Fruit fly (Drosophila melanogaster) whole organism: ENCODE data around the gene Peritrophin-15b.

Experiments
- CG8478 ChIP-seq: fragments of >200 bp; optimal IDR thresholded peaks from 2 replicates; lab custom pipeline; 2018; ENCODE audit warnings: inconsistent platforms
- Dll ChIP-seq: fragments of >200 bp; optimal IDR thresholded peaks from 2 replicates; lab custom pipeline; 2017
- EcR ChIP-seq, 2 experiments: fragments of >200 bp; optimal IDR thresholded peaks; 2 replicates each; lab custom pipeline; 2017; ENCODE audit warnings: missing biosample characterization in 2 of 2, missing genetic modification characterization in 2 of 2, missing genetic modification reagents in 2 of 2
- pan ChIP-seq: fragments of >200 bp; optimal IDR thresholded peaks from 2 replicates; lab custom pipeline; 2017
- psq ChIP-seq: fragments of >200 bp; optimal IDR thresholded peaks from 2 replicates; lab custom pipeline; 2017
- usp ChIP-seq: fragments of >200 bp; optimal IDR thresholded peaks from 2 replicates; lab custom pipeline; 2017; ENCODE audit warnings: missing biosample characterization, missing genetic modification characterization, mixed read lengths

Gene Peritrophin-15b

dm6 chr2L:8384985-8385519, 9.7 kb downstream of the Peritrophin-15b start:
- no peak for TF ChIP-seq psq (lab: Kevin White, UChicago)

dm6 chr2L:8384108-8384601, 10.6 kb downstream of the Peritrophin-15b start, which contains the start of the genes Dad1 and CG13384:
TSS of gene Dad1 (minus strand) at chr2L:8384137.
TSS of gene CG13384 (plus strand) at chr2L:8384455.
- TF ChIP-seq psq (lab: Kevin White, UChicago) (no peak), pan (lab: Kevin White, UChicago) (no peak), CG8478 (lab: Kevin White, UChicago) (no peak)

dm6 chr2L:8382646-8383045, 12.1 kb downstream of the Peritrophin-15b start, which contains the start of the genes CG13392 and Rcd4:
TSS of gene CG13392 (minus strand) at chr2L:8382807.
TSS of gene Rcd4 (plus strand) at chr2L:8382861.
- TF ChIP-seq Dll, result no peak
- no peak for TF ChIP-seq CG8478 (lab: Kevin White, UChicago)
- no peak for TF ChIP-seq usp (GFP tag; lab: Kevin White, UChicago)
- TF ChIP-seq psq (lab: Kevin White, UChicago), result no peak
- TF ChIP-seq pan (lab: Kevin White, UChicago), result no peak
- TF ChIP-seq EcR (GFP tag; optimal IDR thresholded peaks at IDR 0.05; lab: Kevin White, UChicago), result no peak

dm6 chr2L:8381508-8382036, 13.2 kb downstream of the Peritrophin-15b start, which contains the start of gene AlaRS:
TSS of gene AlaRS (minus strand) at chr2L:8381764.
- TF ChIP-seq CG8478 (lab: Kevin White, UChicago) (no peak), pan (lab: Kevin White, UChicago) (no peak), usp (GFP tag; lab: Kevin White, UChicago) (no peak), psq (lab: Kevin White, UChicago) (no peak), Dll (no peak), EcR (GFP tag; optimal IDR thresholded peaks at IDR 0.05; lab: Kevin White, UChicago) (no peak)

dm6 chr2L:8376717-8377116, 18.0 kb downstream of the Peritrophin-15b start, which contains the start of the genes CG13390 and CG17294:
TSS of gene CG13390 (minus strand) at chr2L:8376797.
TSS of gene CG17294 (plus strand) at chr2L:8377035.
- TF ChIP-seq psq (lab: Kevin White, UChicago), result no peak
- TF ChIP-seq pan (lab: Kevin White, UChicago), result no peak
- no peak for TF ChIP-seq Dll
- TF ChIP-seq usp (GFP tag; lab: Kevin White, UChicago), result no peak
- TF ChIP-seq EcR (GFP tag; optimal IDR thresholded peaks at IDR 0.05; lab: Kevin White, UChicago), result no peak

- no peak for TF ChIP-seq CG8478 (lab: Kevin White, UChicago)
- no peak for TF ChIP-seq EcR (GFP tag; optimal IDR thresholded peaks at IDR 0.05; lab: Kevin White, UChicago)
- TF ChIP-seq psq (lab: Kevin White, UChicago), result no peak
- no peak for TF ChIP-seq usp (GFP tag; lab: Kevin White, UChicago)
- no peak for TF ChIP-seq pan (lab: Kevin White, UChicago)
- TF ChIP-seq Dll, result no peak
Observed at dm6 chr2L:8374235-8374634, 20.5 kb downstream of the Peritrophin-15b start, which contains the start of gene Wdr82. TSS of gene Wdr82 (plus strand) at chr2L:8374461.

dm6 chr2L:8372248-8372647, 22.5 kb downstream of the Peritrophin-15b start:
- TF ChIP-seq usp (GFP tag; lab: Kevin White, UChicago) (no peak), Dll (no peak), psq (lab: Kevin White, UChicago) (no peak), EcR (GFP tag; optimal IDR thresholded peaks at IDR 0.05; lab: Kevin White, UChicago) (no peak), pan (lab: Kevin White, UChicago) (no peak), CG8478 (lab: Kevin White, UChicago) (no peak)

- no peak for TF ChIP-seq EcR (GFP tag; optimal IDR thresholded peaks at IDR 0.05; lab: Kevin White, UChicago)
- TF ChIP-seq psq (lab: Kevin White, UChicago), result no peak
- no peak for TF ChIP-seq Dll
- no peak for TF ChIP-seq CG8478 (lab: Kevin White, UChicago)
- TF ChIP-seq pan (lab: Kevin White, UChicago), result no peak
- no peak for TF ChIP-seq usp (GFP tag; lab: Kevin White, UChicago)
Observed at dm6 chr2L:8371354-8371937, 23.3 kb downstream of the Peritrophin-15b start.

- TF ChIP-seq EcR (GFP tag; optimal IDR thresholded peaks at IDR 0.05; lab: Kevin White, UChicago) (no peak), usp (GFP tag; lab: Kevin White, UChicago) (no peak), pan (lab: Kevin White, UChicago) (no peak), psq (lab: Kevin White, UChicago) (no peak), CG8478 (lab: Kevin White, UChicago) (no peak), Dll (no peak)
Observed at dm6 chr2L:8370364-8371326, 24.1 kb downstream of the Peritrophin-15b start, which contains the start of gene CG17292. TSS of gene CG17292 (plus strand) at chr2L:8370454.

dm6 chr2L:8365701-8366643, 28.8 kb downstream of the Peritrophin-15b start, which contains the start of gene Pp2A-29B:
TSS of gene Pp2A-29B (plus strand) at chr2L:8366038.
- TF ChIP-seq psq (lab: Kevin White, UChicago), result no peak
- TF ChIP-seq CG8478 (lab: Kevin White, UChicago), result no peak
